Worm (Caenorhabditis elegans) whole organism, L3 larva: Measurements from ENCODE around the gene F14H8.8.
"Not testable (repeated sequence)": the region's sequence is repeated elsewhere in the genome, so short reads cannot be mapped to it uniquely, and the experiment has no call there.

ENCODE experiments used
- R02D3.7 ChIP-seq: fragments of 150-350 bp; optimal IDR thresholded peaks from 2 replicates; lab custom pipeline; 2014; ENCODE audit warnings: missing biosample characterization, missing genetic modification characterization
- ZK546.5 ChIP-seq: sonication (generic microtip); optimal IDR thresholded peaks from 2 replicates; lab custom pipeline; 2017; ENCODE audit warnings: missing biosample characterization, missing genetic modification characterization
- ama-1 ChIP-seq: fragments of 150-350 bp; optimal IDR thresholded peaks from 2 replicates; lab custom pipeline; 2018
- ceh-16 ChIP-seq: sonication (generic microtip); optimal IDR thresholded peaks from 2 replicates; lab custom pipeline; 2017; ENCODE audit warnings: missing biosample characterization, missing genetic modification characterization
- ceh-28 ChIP-seq: fragments of 150-350 bp; optimal IDR thresholded peaks from 2 replicates; lab custom pipeline; 2014; ENCODE audit warnings: missing biosample characterization, missing genetic modification reagents, missing genetic modification characterization
- ceh-82 ChIP-seq: fragments of 150-350 bp; optimal IDR thresholded peaks from 2 replicates; lab custom pipeline; 2014; ENCODE audit warnings: missing biosample characterization, missing genetic modification characterization
- daf-12 ChIP-seq: fragments of 150-350 bp; optimal IDR thresholded peaks from 2 replicates; lab custom pipeline; 2014; ENCODE audit warnings: missing biosample characterization, missing genetic modification reagents, missing genetic modification characterization
- egl-27 ChIP-seq: sonication (generic microtip); optimal IDR thresholded peaks from 4 replicates; lab custom pipeline; 2017; ENCODE audit warnings: missing biosample characterization, missing genetic modification reagents, missing genetic modification characterization
- egl-5 ChIP-seq: fragments of 150-350 bp; optimal IDR thresholded peaks from 2 replicates; lab custom pipeline; 2017; ENCODE audit warnings: missing biosample characterization, missing genetic modification reagents, missing genetic modification characterization, inconsistent platforms
- elt-2 ChIP-seq: sonication (generic microtip); optimal IDR thresholded peaks from 2 replicates; lab custom pipeline; 2016; ENCODE audit warnings: missing genetic modification reagents, mild to moderate bottlenecking, missing genetic modification characterization, missing compliant biosample characterization
- elt-3 ChIP-seq, 3 experiments: fragments of 150-350 bp in 1 of 3; sonication (generic microtip) in 2 of 3; optimal IDR thresholded peaks; 2 replicates in 2 of 3; 4 replicates in 1 of 3; lab custom pipeline; 2014 to 2017; ENCODE audit warnings: missing biosample characterization in 3 of 3, missing genetic modification characterization in 3 of 3
- fkh-2 ChIP-seq: fragments of 150-350 bp; optimal IDR thresholded peaks from 2 replicates; lab custom pipeline; 2014; ENCODE audit warnings: missing biosample characterization, missing genetic modification reagents, missing genetic modification characterization
- fos-1 ChIP-seq: fragments of 150-350 bp; optimal IDR thresholded peaks from 2 replicates; lab custom pipeline; 2014; ENCODE audit warnings: missing biosample characterization, missing genetic modification characterization
- lin-15B ChIP-seq: fragments of 150-350 bp; optimal IDR thresholded peaks from 2 replicates; lab custom pipeline; 2014; ENCODE audit warnings: missing biosample characterization, missing genetic modification characterization
- lsy-12 ChIP-seq: sonication (generic microtip); optimal IDR thresholded peaks from 2 replicates; lab custom pipeline; 2016; ENCODE audit warnings: mild to moderate bottlenecking, missing genetic modification characterization, missing compliant biosample characterization
- mdl-1 ChIP-seq: fragments of 150-350 bp; optimal IDR thresholded peaks from 2 replicates; lab custom pipeline; 2014; ENCODE audit warnings: missing biosample characterization, missing genetic modification characterization
- nfya-1 ChIP-seq: sonication (generic microtip); optimal IDR thresholded peaks from 2 replicates; lab custom pipeline; 2017; ENCODE audit warnings: missing genetic modification characterization, mild to moderate bottlenecking, missing compliant biosample characterization, antibody characterized with exemption, moderate library complexity; ENCODE audit not compliant: insufficient read depth
- nhr-11 ChIP-seq: fragments of 150-350 bp; optimal IDR thresholded peaks from 2 replicates; lab custom pipeline; 2014; ENCODE audit warnings: missing biosample characterization, missing genetic modification characterization
- nhr-12 ChIP-seq: fragments of 150-350 bp; optimal IDR thresholded peaks from 2 replicates; lab custom pipeline; 2014; ENCODE audit warnings: missing biosample characterization, missing genetic modification characterization
- nhr-237 ChIP-seq: fragments of 150-350 bp; optimal IDR thresholded peaks from 2 replicates; lab custom pipeline; 2014; ENCODE audit warnings: missing biosample characterization, missing genetic modification characterization
- nhr-25 ChIP-seq: sonication (generic microtip); optimal IDR thresholded peaks from 2 replicates; lab custom pipeline; 2017; ENCODE audit warnings: missing biosample characterization, missing genetic modification characterization
- nhr-28 ChIP-seq: fragments of 150-350 bp; optimal IDR thresholded peaks from 2 replicates; lab custom pipeline; 2014; ENCODE audit warnings: missing biosample characterization, missing genetic modification characterization
- nhr-67 ChIP-seq: fragments of 150-350 bp; optimal IDR thresholded peaks from 2 replicates; lab custom pipeline; 2014; ENCODE audit warnings: missing biosample characterization, missing genetic modification characterization
- nhr-76 ChIP-seq: fragments of 150-350 bp; sonication (generic microtip); optimal IDR thresholded peaks from 5 replicates; lab custom pipeline; 2014; ENCODE audit warnings: missing biosample characterization, missing genetic modification characterization
- nhr-77 ChIP-seq: fragments of 150-350 bp; optimal IDR thresholded peaks from 2 replicates; lab custom pipeline; 2014; ENCODE audit warnings: missing biosample characterization, missing genetic modification characterization
- pha-4 ChIP-seq: fragments of 150-350 bp; optimal IDR thresholded peaks from 2 replicates; lab custom pipeline; 2014; ENCODE audit warnings: missing biosample characterization, missing genetic modification reagents, missing genetic modification characterization
- pqm-1 ChIP-seq: fragments of 150-350 bp; optimal IDR thresholded peaks from 2 replicates; lab custom pipeline; 2017; ENCODE audit warnings: missing biosample characterization, missing genetic modification characterization, inconsistent platforms
- skn-1 ChIP-seq: fragments of 150-350 bp; optimal IDR thresholded peaks from 2 replicates; lab custom pipeline; 2014; ENCODE audit warnings: missing biosample characterization, missing genetic modification characterization
- snpc-4 ChIP-seq: fragments of 150-350 bp; optimal IDR thresholded peaks from 2 replicates; lab custom pipeline; 2014; ENCODE audit warnings: missing biosample characterization, missing genetic modification characterization
- zag-1 ChIP-seq: fragments of 150-350 bp; optimal IDR thresholded peaks from 2 replicates; lab custom pipeline; 2014; ENCODE audit warnings: missing biosample characterization, missing genetic modification characterization
- ztf-11 ChIP-seq: fragments of 150-350 bp; optimal IDR thresholded peaks from 2 replicates; lab custom pipeline; 2014; ENCODE audit warnings: missing biosample characterization, missing genetic modification characterization
- ztf-4 ChIP-seq: fragments of 150-350 bp; optimal IDR thresholded peaks from 2 replicates; lab custom pipeline; 2014; ENCODE audit warnings: missing biosample characterization, missing genetic modification characterization

The F14H8.8 gene

DNA sequence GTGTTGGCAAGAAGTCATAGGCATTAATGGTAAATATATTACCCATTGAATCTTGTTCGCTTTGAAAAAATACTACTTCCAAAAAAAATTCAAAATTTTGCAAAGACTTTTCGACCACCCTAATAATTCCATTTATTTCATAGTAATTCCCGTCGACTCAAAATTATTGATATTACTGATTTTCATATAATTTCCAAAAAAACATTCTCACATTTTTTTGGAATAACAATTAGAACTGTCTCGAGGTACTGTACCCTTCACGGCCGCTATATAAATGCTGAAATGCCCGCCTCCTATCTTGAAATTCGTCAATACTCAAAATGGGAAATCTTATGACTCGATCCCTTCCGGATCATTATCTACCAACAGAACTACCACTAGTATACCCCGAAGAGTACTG is 5.7 kb upstream of the F14H8.8 start, which contains the start of gene F14H8.4:
Gene F14H8.4, plus strand, starts transcription at position 301 of the 400 bp plus-strand sequence.
- TF ChIP-seq nhr-11 (tag; lab: Kevin White, UChicago) (no peak), ztf-11 (tag; lab: Kevin White, UChicago) (no peak)

DNA sequence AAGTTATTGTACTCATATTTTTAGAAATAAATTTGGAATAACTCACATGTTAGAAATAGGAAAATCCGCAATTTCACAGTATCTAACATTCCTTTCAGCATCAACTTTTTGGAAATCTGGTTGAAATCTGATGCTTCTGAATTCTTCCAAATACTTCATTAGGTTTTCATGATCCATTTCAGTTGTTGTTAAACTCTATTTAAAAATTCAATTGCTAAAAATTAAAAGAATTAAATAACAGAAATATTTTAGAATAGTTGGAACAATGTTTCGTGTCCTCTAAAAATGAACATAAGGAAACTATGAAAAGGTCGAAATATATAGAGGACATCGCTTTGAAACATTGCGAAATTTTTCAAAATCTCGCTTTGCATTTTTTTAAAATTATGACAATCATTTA is 2.1 kb downstream of the F14H8.8 start, which contains the start of gene cng-1:
Gene cng-1, minus strand, starts transcription at position 101 of the 400 bp plus-strand sequence.
- not testable (repeated sequence) for TF ChIP-seq nhr-28 (tag; lab: Kevin White, UChicago); mdl-1; nfya-1 (tag; lab: Kevin White, UChicago)

DNA sequence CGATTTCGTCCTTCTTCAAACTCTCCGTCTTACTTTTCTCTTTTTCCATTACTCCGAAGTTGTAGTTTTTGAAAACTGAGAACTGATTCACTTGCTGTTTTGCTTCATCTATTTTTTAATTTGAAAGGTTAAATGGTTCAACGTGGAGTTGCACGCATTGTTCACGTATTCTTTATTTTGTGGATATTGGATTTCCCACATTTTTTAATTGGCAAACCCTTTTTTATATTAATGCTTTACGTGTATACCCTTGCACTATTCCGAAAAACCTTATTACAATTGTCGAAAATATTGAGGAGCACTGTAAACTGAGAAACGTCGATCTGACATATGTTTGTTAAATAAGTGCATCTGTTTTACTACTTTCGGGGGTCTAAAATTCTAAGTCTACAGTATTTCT is 7.5 kb downstream of the F14H8.8 start, which contains the start of gene melo-3:
Gene melo-3, minus strand, starts transcription at position 101 of the 400 bp plus-strand sequence.
- not testable (repeated sequence) for TF ChIP-seq ztf-11, lin-15B, nhr-76 (tag; lab: Kevin White, UChicago)

DNA sequence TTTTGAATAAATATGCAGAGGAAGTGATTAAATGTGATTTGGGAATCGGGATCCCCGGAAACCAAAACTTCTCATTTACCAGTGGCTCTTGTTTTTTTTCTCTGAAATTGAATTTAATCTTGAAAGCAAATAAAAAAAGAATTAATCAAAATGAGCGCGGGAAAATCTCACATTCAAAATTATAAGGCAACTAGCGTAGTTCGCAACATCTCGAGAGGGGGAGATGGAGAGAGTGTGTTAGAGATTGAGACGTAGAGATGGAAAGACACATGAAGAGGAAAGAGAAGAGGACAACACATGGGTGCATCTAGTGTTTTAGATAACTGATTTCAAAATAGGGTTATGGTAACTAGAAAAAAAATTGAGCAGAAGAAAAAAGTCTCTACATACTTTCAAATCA is 18.8 kb downstream of the F14H8.8 start, which contains the start of gene sdc-3:
Gene sdc-3, minus strand, starts transcription at position 101 of the 400 bp plus-strand sequence.
- peak; percentile 4 for TF ChIP-seq elt-2 (tag; lab: Kevin White, UChicago)
- TF ChIP-seq egl-5 (tag; lab: Kevin White, UChicago) = no peak
- TF ChIP-seq snpc-4 (tag; lab: Kevin White, UChicago) = no peak
- no peak for TF ChIP-seq lin-15B (tag; lab: Kevin White, UChicago)
- TF ChIP-seq, all 47 proteins: peak for 1

DNA sequence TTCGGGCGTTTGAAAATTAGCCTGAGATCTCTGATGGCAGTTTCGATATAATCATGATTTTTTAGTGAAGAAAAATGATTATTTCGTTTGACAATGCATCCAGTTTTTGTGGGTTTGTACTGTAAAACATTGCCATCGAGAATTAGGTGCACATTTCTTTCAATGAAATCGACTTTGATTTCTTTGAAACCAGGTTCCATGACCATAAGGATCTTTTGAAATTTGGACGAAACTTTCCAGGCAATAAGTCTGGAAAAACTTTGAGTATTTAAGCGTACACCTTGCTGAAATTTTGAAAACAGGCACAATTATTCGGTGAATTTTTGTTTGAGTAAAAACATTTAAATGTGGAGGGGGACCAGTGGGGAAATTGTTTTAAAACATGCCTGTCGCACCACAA is 22.5 kb downstream of the F14H8.8 start:
- no peak for TF ChIP-seq ama-1 (lab: Kevin White, UChicago)
- no peak for TF ChIP-seq nhr-25 (tag; lab: Kevin White, UChicago)
- TF ChIP-seq fos-1 = no peak
- no peak for TF ChIP-seq mdl-1
- TF ChIP-seq zag-1 (tag; lab: Kevin White, UChicago) = no peak
- no peak for TF ChIP-seq nhr-77
- no peak for TF ChIP-seq ceh-82 (tag; lab: Kevin White, UChicago)
- TF ChIP-seq ceh-28 = no peak
- no peak for TF ChIP-seq lin-15B (tag; lab: Kevin White, UChicago)
- TF ChIP-seq nhr-11 (tag; lab: Kevin White, UChicago) = no peak
- TF ChIP-seq nhr-76 (tag; lab: Kevin White, UChicago) = no peak
- TF ChIP-seq ztf-4 (tag; lab: Kevin White, UChicago) = no peak
- TF ChIP-seq daf-12 (tag; lab: Kevin White, UChicago) = no peak
- no peak for TF ChIP-seq lsy-12 (tag; lab: Kevin White, UChicago)
- TF ChIP-seq ceh-16 (tag; lab: Kevin White, UChicago) = no peak
- TF ChIP-seq R02D3.7 = no peak
- TF ChIP-seq egl-27 = no peak
- TF ChIP-seq nhr-28 (tag; lab: Kevin White, UChicago) = no peak
- TF ChIP-seq nhr-237 (tag; lab: Kevin White, UChicago) = no peak

DNA sequence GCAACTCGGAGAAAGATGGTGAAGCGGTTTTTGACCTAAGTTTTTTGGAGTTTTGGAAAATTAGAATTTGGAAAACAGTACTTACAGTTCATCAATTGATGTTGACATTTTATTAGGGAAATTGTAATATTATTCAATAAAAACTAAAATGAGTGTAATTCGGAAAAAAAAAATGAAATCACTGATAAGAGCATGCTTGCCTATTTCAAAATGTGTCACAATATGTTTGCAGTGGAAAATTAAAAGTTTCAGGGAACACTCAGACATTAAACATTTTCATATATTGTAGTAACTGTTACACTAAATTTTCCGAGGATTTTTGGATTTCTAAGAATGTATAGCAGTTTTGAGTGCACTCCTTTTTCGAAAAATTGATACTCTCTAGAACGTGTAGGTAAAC is 23.1 kb downstream of the F14H8.8 start, which contains the start of the genes fbxa-82 and C25D7.5:
Gene fbxa-82, minus strand, starts transcription at position 163 of the 400 bp plus-strand sequence.
Gene C25D7.5, plus strand, starts transcription at position 283 of the 400 bp plus-strand sequence.
- TF ChIP-seq pha-4 (tag; lab: Kevin White, UChicago) (peak; percentile 31), nfya-1 (tag; lab: Kevin White, UChicago) (no peak), nhr-12 (tag; lab: Kevin White, UChicago) (no peak), pqm-1 (tag; lab: Kevin White, UChicago) (peak; percentile 41), elt-3 (tag; optimal IDR thresholded peaks at IDR 0.05; lab: Kevin White, UChicago) (no peak), elt-2 (tag; lab: Kevin White, UChicago) (peak; percentile 28), ztf-4 (tag; lab: Kevin White, UChicago) (no peak)

DNA sequence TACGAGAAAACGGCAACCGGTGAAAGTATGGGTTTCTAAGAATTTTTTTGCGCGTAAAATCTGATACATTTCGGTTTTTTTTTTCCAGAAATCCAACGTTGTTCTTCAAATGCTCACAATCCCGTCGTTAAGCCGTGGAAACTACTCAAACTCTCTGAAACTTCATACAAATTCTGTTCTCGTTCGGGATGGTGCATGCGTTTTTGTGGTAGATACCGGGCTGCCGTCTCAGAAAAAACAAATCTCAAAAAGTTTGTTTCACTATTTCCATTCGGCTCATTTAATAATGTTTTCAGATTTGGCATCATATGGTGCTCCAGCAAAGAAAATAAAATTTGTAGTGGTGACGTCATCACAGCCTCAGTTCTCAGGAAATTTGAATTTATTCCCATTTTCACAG is 25.5 kb downstream of the F14H8.8 start:
- no peak for TF ChIP-seq skn-1 (tag; lab: Kevin White, UChicago)
- TF ChIP-seq nhr-67 (tag; lab: Kevin White, UChicago) = no peak
- TF ChIP-seq ZK546.5 (tag; lab: Kevin White, UChicago) = no peak
- TF ChIP-seq fkh-2 (tag; lab: Kevin White, UChicago) = no peak
- no peak for TF ChIP-seq nfya-1 (tag; lab: Kevin White, UChicago)
